Fruit fly (Drosophila melanogaster) whole organism: ENCODE measurements around the gene CG5342.
A peak's percentile ranks its signal among the peaks of the same experiment; 100 is the strongest.

Experiments
- CG8478 ChIP-seq: fragments of >200 bp; optimal IDR thresholded peaks from 2 replicates; lab custom pipeline; 2018; ENCODE audit warnings: inconsistent platforms
- Dll ChIP-seq: fragments of >200 bp; optimal IDR thresholded peaks from 2 replicates; lab custom pipeline; 2017
- psq ChIP-seq: fragments of >200 bp; optimal IDR thresholded peaks from 2 replicates; lab custom pipeline; 2017
- usp ChIP-seq: fragments of >200 bp; optimal IDR thresholded peaks from 2 replicates; lab custom pipeline; 2017; ENCODE audit warnings: missing biosample characterization, missing genetic modification characterization, mixed read lengths

dm6 chr3R:11566769-11567570 lies 11.7 kb upstream of the CG5342 start, which contains the start of the genes fabp and sea:
- TF ChIP-seq usp (GFP tag; lab: Kevin White, UChicago) (no peak), psq (lab: Kevin White, UChicago) (no peak), Dll (lab: Kevin White, UChicago) (peak; percentile 68), CG8478 (lab: Kevin White, UChicago) (no peak)
